Worm (Caenorhabditis elegans) whole organism, early embryonic: Measurements from ENCODE around the gene bbln-1.

Experiments
- aly-1 ChIP-seq: sonication (generic microtip); optimal IDR thresholded peaks from 2 replicates; lab custom pipeline; 2016; ENCODE audit warnings: missing genetic modification characterization, missing compliant biosample characterization
- ama-1 ChIP-seq: fragments of 150-350 bp; optimal IDR thresholded peaks from 2 replicates; lab custom pipeline; 2014
- flt-1 ChIP-seq: fragments of 200-800 bp; sonication (Bioruptor generic); IDR thresholded peaks from 2 replicates; pipeline ENCODE4 v1.3.6; 2022; ENCODE audit warnings: missing genetic modification characterization, missing compliant biosample characterization

- TF ChIP-seq flt-1 (0 out of 2 replicates have a peak, but pooled peaks have one; percentile 9), ama-1 (no peak), aly-1 (tag; lab: Kevin White, UChicago) (no peak)
These were observed 7.3 kb upstream of the bbln-1 start, which contains the start of gene gcc-1 for ce11 chrX:3159542-3159941.
